Fruit fly (Drosophila melanogaster) whole organism, embryonic: ENCODE measurements around the gene CG9961.
A peak's percentile ranks its signal among the peaks of the same experiment; 100 is the strongest.

Source experiments
- Antp ChIP-seq: fragments of 200-800 bp; sonication (Bioruptor generic); optimal IDR thresholded peaks from 3 replicates; lab custom pipeline; 2016; ENCODE audit warnings: missing biosample characterization, missing genetic modification characterization
- Atf3 ChIP-seq: fragments of 200-800 bp; sonication (Bioruptor generic); optimal IDR thresholded peaks from 3 replicates; lab custom pipeline; 2016; ENCODE audit warnings: missing biosample characterization, missing genetic modification characterization
- BEAF-32 ChIP-seq: fragments of 200-800 bp; sonication (Bioruptor generic); optimal IDR thresholded peaks from 3 replicates; lab custom pipeline; 2017; ENCODE audit warnings: missing biosample characterization, missing genetic modification characterization, mild to moderate bottlenecking, moderate library complexity, missing genetic modification reagents
- CG10147 ChIP-seq: fragments of 200-800 bp; sonication (Bioruptor generic); optimal IDR thresholded peaks from 2 replicates; lab custom pipeline; 2019; ENCODE audit warnings: missing biosample characterization, mild to moderate bottlenecking, missing genetic modification characterization, moderate library complexity
- CG10321 ChIP-seq: fragments of 200-800 bp; sonication (Bioruptor generic); IDR thresholded peaks from 2 replicates; pipeline ENCODE4 v1.3.6; 2022; ENCODE audit warnings: missing biosample characterization, missing genetic modification characterization
- CG1233 ChIP-seq: fragments of 200-800 bp; sonication (Bioruptor generic); optimal IDR thresholded peaks from 4 replicates; lab custom pipeline; 2018; ENCODE audit warnings: missing biosample characterization, mild to moderate bottlenecking, missing genetic modification characterization
- CG14710 ChIP-seq: fragments of 200-800 bp; sonication (Bioruptor generic); optimal IDR thresholded peaks from 3 replicates; lab custom pipeline; 2019; ENCODE audit warnings: missing biosample characterization, mild to moderate bottlenecking, missing genetic modification characterization, moderate library complexity
- CG15696 ChIP-seq: fragments of 200-800 bp; sonication (Bioruptor generic); optimal IDR thresholded peaks from 2 replicates; lab custom pipeline; 2019; ENCODE audit warnings: missing biosample characterization, mild to moderate bottlenecking, missing genetic modification characterization, moderate library complexity
- CG16863 ChIP-seq: fragments of 200-800 bp; sonication (Bioruptor generic); optimal IDR thresholded peaks from 3 replicates; lab custom pipeline; 2016; ENCODE audit warnings: missing biosample characterization, missing genetic modification characterization
- CG17802 ChIP-seq: fragments of 200-800 bp; sonication (Bioruptor generic); optimal IDR thresholded peaks from 2 replicates; lab custom pipeline; 2018; ENCODE audit warnings: missing biosample characterization, mild to moderate bottlenecking, missing genetic modification characterization, moderate library complexity
- CG1832 ChIP-seq: fragments of 200-800 bp; sonication (Bioruptor generic); optimal IDR thresholded peaks from 2 replicates; lab custom pipeline; 2017; ENCODE audit warnings: missing biosample characterization, mild to moderate bottlenecking, missing genetic modification characterization, inconsistent platforms
- CG32772 ChIP-seq: fragments of 200-800 bp; sonication (Bioruptor generic); IDR thresholded peaks from 2 replicates; pipeline ENCODE4 v1.3.6; 2022; ENCODE audit warnings: missing biosample characterization, missing genetic modification characterization
- CG3281 ChIP-seq: fragments of 200-800 bp; sonication (Bioruptor generic); optimal IDR thresholded peaks from 3 replicates; lab custom pipeline; 2017; ENCODE audit warnings: missing biosample characterization, mild to moderate bottlenecking, missing genetic modification characterization
- CG3847 ChIP-seq: fragments of 200-800 bp; sonication (Bioruptor generic); IDR thresholded peaks from 2 replicates; pipeline ENCODE4 v1.3.6; 2022; ENCODE audit warnings: missing biosample characterization, missing genetic modification characterization
- CG4282 ChIP-seq: fragments of 200-800 bp; sonication (Bioruptor generic); optimal IDR thresholded peaks from 2 replicates; lab custom pipeline; 2016; ENCODE audit warnings: missing biosample characterization, missing genetic modification characterization
- CG7271 ChIP-seq: fragments of 200-800 bp; sonication (Bioruptor generic); optimal IDR thresholded peaks from 2 replicates; lab custom pipeline; 2018; ENCODE audit warnings: missing biosample characterization, mild to moderate bottlenecking, missing genetic modification characterization, moderate library complexity
- CG9797 ChIP-seq: fragments of 200-800 bp; sonication (Bioruptor generic); optimal IDR thresholded peaks from 3 replicates; lab custom pipeline; 2018; ENCODE audit warnings: missing biosample characterization, mild to moderate bottlenecking, missing genetic modification characterization
- Doc2 ChIP-seq: fragments of 200-800 bp; sonication (Bioruptor generic); IDR thresholded peaks from 2 replicates; pipeline ENCODE4 v1.3.6; 2022; ENCODE audit warnings: missing biosample characterization, missing genetic modification characterization
- H2.0 ChIP-seq: fragments of 200-800 bp; sonication (Bioruptor generic); IDR thresholded peaks from 2 replicates; pipeline ENCODE4 v1.3.6; 2022; ENCODE audit warnings: missing biosample characterization, missing genetic modification characterization
- Nf-YC ChIP-seq: fragments of 200-800 bp; optimal IDR thresholded peaks from 3 replicates; lab custom pipeline; 2019; ENCODE audit warnings: missing biosample characterization, mild to moderate bottlenecking, missing genetic modification characterization, moderate library complexity
- Vsx1 ChIP-seq: fragments of 200-800 bp; sonication (Bioruptor generic); optimal IDR thresholded peaks from 2 replicates; lab custom pipeline; 2017; ENCODE audit warnings: missing biosample characterization, mild to moderate bottlenecking, missing genetic modification characterization, missing genetic modification reagents
- Xrp1 ChIP-seq: fragments of 200-800 bp; sonication (Bioruptor generic); IDR thresholded peaks from 2 replicates; pipeline ENCODE4 v1.3.6; 2022; ENCODE audit warnings: missing biosample characterization, missing genetic modification characterization
- YL-1 ChIP-seq: fragments of 200-800 bp; sonication (Bioruptor generic); optimal IDR thresholded peaks from 3 replicates; lab custom pipeline; 2017; ENCODE audit warnings: missing biosample characterization, mild to moderate bottlenecking, missing genetic modification characterization
- ac ChIP-seq: fragments of 200-800 bp; sonication (Bioruptor generic); optimal IDR thresholded peaks from 3 replicates; lab custom pipeline; 2017; ENCODE audit warnings: missing biosample characterization, mild to moderate bottlenecking, missing genetic modification characterization
- corto ChIP-seq: fragments of 200-800 bp; sonication (Bioruptor generic); optimal IDR thresholded peaks from 2 replicates; lab custom pipeline; 2016; ENCODE audit warnings: missing biosample characterization, mild to moderate bottlenecking, missing genetic modification characterization, moderate library complexity
- cwo ChIP-seq: fragments of 200-800 bp; sonication (Bioruptor generic); optimal IDR thresholded peaks from 3 replicates; lab custom pipeline; 2017; ENCODE audit warnings: missing biosample characterization, missing genetic modification characterization, mild to moderate bottlenecking, moderate library complexity, missing genetic modification reagents
- disco-r ChIP-seq: fragments of 200-800 bp; sonication (Bioruptor generic); optimal IDR thresholded peaks from 2 replicates; lab custom pipeline; 2016; ENCODE audit warnings: missing biosample characterization, missing genetic modification characterization
- dmrt11E ChIP-seq: fragments of 200-800 bp; sonication (Bioruptor generic); optimal IDR thresholded peaks from 3 replicates; lab custom pipeline; 2018; ENCODE audit warnings: missing biosample characterization, mild to moderate bottlenecking, missing genetic modification characterization, moderate library complexity
- en ChIP-seq: fragments of 200-800 bp; sonication (Bioruptor generic); optimal IDR thresholded peaks from 2 replicates; lab custom pipeline; 2016; ENCODE audit warnings: missing biosample characterization, missing genetic modification characterization
- esg ChIP-seq: fragments of 200-800 bp; sonication (Bioruptor generic); conservative IDR thresholded peaks from 2 replicates; pipeline ENCODE4 v1.3.6; 2022; ENCODE audit warnings: missing biosample characterization, missing genetic modification characterization
- ftz-f1 ChIP-seq: fragments of 200-800 bp; sonication (Bioruptor generic); optimal IDR thresholded peaks from 2 replicates; lab custom pipeline; 2016; ENCODE audit warnings: missing biosample characterization, missing genetic modification characterization
- gce ChIP-seq: fragments of 200-800 bp; sonication (Bioruptor generic); IDR thresholded peaks from 3 replicates; pipeline ENCODE4 v1.3.6; 2022; ENCODE audit warnings: missing biosample characterization, missing genetic modification characterization
- kah ChIP-seq: fragments of 200-800 bp; sonication (Bioruptor generic); optimal IDR thresholded peaks from 2 replicates; lab custom pipeline; 2018; ENCODE audit warnings: missing biosample characterization, mild to moderate bottlenecking, missing genetic modification characterization
- ken ChIP-seq: fragments of 200-800 bp; sonication (Bioruptor generic); IDR thresholded peaks from 3 replicates; pipeline ENCODE4 v1.3.6; 2022; ENCODE audit warnings: missing biosample characterization, missing genetic modification characterization
- luna ChIP-seq: fragments of 200-800 bp; sonication (Bioruptor generic); optimal IDR thresholded peaks from 2 replicates; lab custom pipeline; 2016; ENCODE audit warnings: missing biosample characterization, missing genetic modification characterization
- nerfin-2 ChIP-seq: fragments of 200-800 bp; sonication (Bioruptor generic); IDR thresholded peaks from 2 replicates; pipeline ENCODE4 v1.3.6; 2022; ENCODE audit warnings: missing biosample characterization, missing genetic modification characterization; ENCODE audit not compliant: partially characterized antibody
- org-1 ChIP-seq: fragments of 200-800 bp; sonication (Bioruptor generic); optimal IDR thresholded peaks from 2 replicates; lab custom pipeline; 2017; ENCODE audit warnings: missing biosample characterization, missing genetic modification characterization
- phol ChIP-seq: fragments of 200-800 bp; sonication (Bioruptor generic); optimal IDR thresholded peaks from 3 replicates; lab custom pipeline; 2018; ENCODE audit warnings: missing biosample characterization, mild to moderate bottlenecking, missing genetic modification characterization, moderate library complexity
- prd ChIP-seq, 3 experiments: fragments of >200 bp in 2 of 3; fragments of 200-800 bp in 1 of 3; sonication (Bioruptor generic) in 1 of 3; optimal IDR thresholded peaks in 2 of 3; IDR thresholded peaks in 1 of 3; 2 replicates in 2 of 3; 3 replicates in 1 of 3; pipeline versions ENCODE4 v1.3.6 to Lab custom; 2017 to 2022; ENCODE audit warnings: missing biosample characterization in 1 of 3, missing genetic modification characterization in 1 of 3
- sima ChIP-seq: fragments of 200-800 bp; sonication (Bioruptor generic); optimal IDR thresholded peaks from 2 replicates; lab custom pipeline; 2016; ENCODE audit warnings: missing biosample characterization, missing genetic modification characterization
- sqz ChIP-seq: fragments of 200-800 bp; sonication (Bioruptor generic); optimal IDR thresholded peaks from 3 replicates; lab custom pipeline; 2018; ENCODE audit warnings: missing biosample characterization, mild to moderate bottlenecking, missing genetic modification characterization
- tx ChIP-seq: fragments of 200-800 bp; sonication (Bioruptor generic); optimal IDR thresholded peaks from 2 replicates; lab custom pipeline; 2016; ENCODE audit warnings: missing biosample characterization, missing genetic modification characterization
- vvl ChIP-seq: fragments of 200-800 bp; sonication (Bioruptor generic); IDR thresholded peaks from 2 replicates; pipeline ENCODE4 v1.3.6; 2022; ENCODE audit warnings: missing biosample characterization, missing genetic modification characterization
- wor ChIP-seq: fragments of 200-800 bp; sonication (Bioruptor generic); IDR thresholded peaks from 2 replicates; pipeline ENCODE4 v1.3.6; 2022; ENCODE audit warnings: missing biosample characterization, missing genetic modification characterization
- zfh1 ChIP-seq: fragments of 200-800 bp; sonication (Bioruptor generic); IDR thresholded peaks from 3 replicates; pipeline ENCODE4 v1.3.6; 2022; ENCODE audit warnings: missing biosample characterization, missing genetic modification characterization

The CG9961 gene

dm6 chr2L:2769476-2770185 is 24.9 kb upstream of the CG9961 start, which contains the start of the genes colt and HINT1 (continued):
- TF ChIP-seq Xrp1 (GFP tag; lab: Robert Waterston, UW) (no peak), CG9797 (peak; percentile 74), ftz-f1 (GFP tag; lab: Kevin White, UChicago) (no peak), Nf-YC (tag; lab: Kevin White, UChicago) (peak; percentile 42), CG3281 (GFP tag; lab: Kevin White, UChicago) (peak; percentile 43), org-1 (GFP tag; lab: Kevin White, UChicago) (no peak), Antp (GFP tag; lab: Kevin White, UChicago) (no peak), wor (no peak), prd (optimal IDR thresholded peaks at IDR 0.05; lab: Kevin White, UChicago) (no peak), prd (GFP tag; IDR thresholded peaks at IDR 0.05; lab: Robert Waterston, UW) (no peak), H2.0 (GFP tag; lab: Robert Waterston, UW) (no peak), zfh1 (GFP tag; lab: Robert Waterston, UW) (no peak), CG16863 (GFP tag; lab: Kevin White, UChicago) (no peak), corto (no peak), CG10147 (GFP tag; lab: Kevin White, UChicago) (peak; percentile 1), tx (GFP tag; lab: Kevin White, UChicago) (no peak), CG10321 (GFP tag; lab: Robert Waterston, UW) (no peak), ac (GFP tag; lab: Kevin White, UChicago) (no peak), phol (tag; lab: Kevin White, UChicago) (peak; percentile 34), en (GFP tag; lab: Kevin White, UChicago) (no peak), CG4282 (no peak), ken (no peak), sqz (GFP tag; lab: Kevin White, UChicago) (peak; percentile 33), esg (GFP tag; lab: Robert Waterston, UW) (no peak), CG17802 (tag; lab: Kevin White, UChicago) (no peak), sima (GFP tag; lab: Kevin White, UChicago) (no peak), disco-r (GFP tag; lab: Kevin White, UChicago) (no peak), cwo (GFP tag; lab: Kevin White, UChicago) (no peak), luna (no peak), CG7271 (no peak), gce (no peak), kah (peak; percentile 23), CG15696 (tag; lab: Kevin White, UChicago) (no peak), CG1233 (GFP tag; lab: Kevin White, UChicago) (no peak), BEAF-32 (GFP tag; lab: Kevin White, UChicago) (peak; percentile 66), vvl (peak; percentile 57), Doc2 (no peak), CG32772 (GFP tag; lab: Robert Waterston, UW) (no peak), dmrt11E (peak; percentile 6), CG1832 (GFP tag; lab: Kevin White, UChicago) (no peak), YL-1 (GFP tag; lab: Kevin White, UChicago) (peak; percentile 94), Vsx1 (peak; percentile 59), CG3847 (peak; percentile 84), CG14710 (tag; lab: Kevin White, UChicago) (peak; percentile 70), Atf3 (no peak), nerfin-2 (no peak)
